Worm (Caenorhabditis elegans): Measurements from ENCODE around the gene K03B8.4.
"Not testable (repeated sequence)": the region's sequence is repeated elsewhere in the genome, so short reads cannot be mapped to it uniquely, and the experiment has no call there.

Gene K03B8.4

DNA sequence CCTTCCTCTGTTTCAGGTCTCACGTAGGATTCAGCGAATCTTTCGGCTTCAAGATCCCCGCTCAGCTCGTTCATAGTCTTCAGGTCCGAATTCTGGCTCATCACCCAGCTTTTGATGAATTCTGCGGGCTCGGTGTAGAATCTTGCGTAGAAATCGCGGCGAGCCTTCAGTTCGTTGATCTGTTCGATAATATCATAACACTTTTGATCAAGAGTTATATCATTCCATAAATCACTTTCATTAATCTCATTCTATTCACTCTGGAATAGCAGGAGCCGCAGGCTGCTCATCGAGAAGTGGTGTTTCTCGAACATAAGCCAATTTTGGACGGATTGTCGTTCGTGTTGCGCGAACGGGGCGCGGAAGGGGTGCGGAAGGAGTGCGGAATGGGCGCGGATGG is at the start of gene K03B8.4:
Gene K03B8.4, minus strand, starts transcription at position 101 of the 400 bp plus-strand sequence.
- TF ChIP-seq unc-62 (GFP tag; optimal IDR thresholded peaks at IDR 0.05): not testable (repeated sequence)

DNA sequence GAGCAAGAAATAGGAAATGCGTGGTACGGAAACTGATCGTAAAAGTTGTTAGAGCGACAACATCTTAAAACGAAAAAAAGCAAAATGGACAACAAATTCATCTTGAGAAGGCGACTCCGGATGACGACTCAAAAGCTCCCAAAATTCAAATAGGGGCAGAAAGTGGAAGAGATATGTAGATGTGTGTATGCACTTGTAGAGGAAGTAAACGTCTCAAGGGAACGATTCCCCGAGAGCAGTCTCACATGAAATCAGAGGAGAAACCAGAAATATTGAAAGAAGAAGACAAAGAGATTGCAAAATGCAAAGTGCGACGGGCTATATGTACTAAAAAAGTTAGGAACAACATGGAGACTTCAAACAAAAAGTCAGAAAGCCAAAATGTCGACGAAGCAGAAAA is 48.6 kb upstream of the K03B8.4 start, which contains the start of gene F57B7.2:
Gene F57B7.2, minus strand, starts transcription at position 101 of the 400 bp plus-strand sequence.
- TF ChIP-seq unc-62 (GFP tag; optimal IDR thresholded peaks at IDR 0.05): no peak

DNA sequence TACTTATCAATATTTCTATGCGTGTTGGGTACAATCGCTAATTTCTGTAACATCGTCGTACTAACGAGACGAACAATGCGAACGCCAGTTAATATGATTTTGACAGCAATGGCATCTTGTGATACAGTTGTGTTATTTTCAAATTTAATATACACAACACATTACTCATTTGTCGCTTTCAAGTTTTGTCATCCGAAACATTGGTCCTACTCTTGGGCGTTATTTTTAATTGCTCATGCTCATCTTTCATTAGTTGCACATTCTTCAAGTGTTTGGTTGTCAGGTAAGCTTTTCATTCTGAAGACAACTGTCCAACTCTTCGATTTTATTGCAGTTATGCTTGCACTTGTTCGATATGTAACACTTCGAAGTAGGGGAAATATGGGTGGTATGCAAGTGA is 44.3 kb upstream of the K03B8.4 start:
- TF ChIP-seq unc-62 (GFP tag; optimal IDR thresholded peaks at IDR 0.05): no peak

DNA sequence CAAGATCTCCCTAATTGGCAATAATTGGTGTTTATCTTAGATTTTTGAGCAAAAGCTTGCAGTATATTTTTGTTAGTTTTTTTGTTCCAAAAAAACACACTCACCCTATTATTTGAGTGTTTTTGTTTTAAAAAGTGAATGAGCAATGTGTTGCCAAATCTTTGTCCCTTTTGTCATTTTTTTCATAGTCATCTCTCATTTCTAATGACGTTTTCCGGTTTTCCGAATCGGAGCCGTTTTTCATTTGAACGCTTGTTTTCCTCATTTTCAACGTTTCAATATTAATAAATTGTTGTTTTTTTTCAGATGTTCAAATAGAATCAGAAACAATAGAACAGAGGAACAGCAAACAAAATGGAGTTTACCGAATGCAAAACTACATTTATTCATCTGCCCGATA is 43.5 kb upstream of the K03B8.4 start, which contains the start of gene dmsr-1:
Gene dmsr-1, plus strand, starts transcription at position 301 of the 400 bp plus-strand sequence.
- TF ChIP-seq unc-62 (GFP tag; optimal IDR thresholded peaks at IDR 0.05): no peak

DNA sequence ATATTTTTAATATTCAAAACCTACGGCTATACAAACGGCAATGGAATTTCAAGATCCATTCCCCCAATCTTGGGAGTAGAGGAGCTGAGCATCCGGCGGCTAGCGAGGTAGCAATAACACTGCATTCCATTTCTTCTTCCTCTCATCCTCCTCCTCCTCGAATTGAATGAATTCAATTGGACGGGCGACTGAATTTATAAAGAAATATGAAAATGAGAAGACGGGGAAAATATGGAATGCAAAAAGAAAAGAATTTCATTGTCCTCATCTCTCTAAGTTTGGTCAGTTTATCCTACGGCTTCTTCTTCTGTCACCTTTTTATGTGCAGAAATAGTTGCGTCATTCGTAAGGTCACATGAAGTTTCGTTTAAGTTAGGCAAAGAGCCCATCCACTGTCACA is 41.5 kb upstream of the K03B8.4 start:
- no peak for TF ChIP-seq unc-62 (GFP tag; optimal IDR thresholded peaks at IDR 0.05)

- no peak for TF ChIP-seq unc-62 (GFP tag; optimal IDR thresholded peaks at IDR 0.05)
Observed at ce11 chrV:11435242-11435641, 40.3 kb upstream of the K03B8.4 start.

DNA sequence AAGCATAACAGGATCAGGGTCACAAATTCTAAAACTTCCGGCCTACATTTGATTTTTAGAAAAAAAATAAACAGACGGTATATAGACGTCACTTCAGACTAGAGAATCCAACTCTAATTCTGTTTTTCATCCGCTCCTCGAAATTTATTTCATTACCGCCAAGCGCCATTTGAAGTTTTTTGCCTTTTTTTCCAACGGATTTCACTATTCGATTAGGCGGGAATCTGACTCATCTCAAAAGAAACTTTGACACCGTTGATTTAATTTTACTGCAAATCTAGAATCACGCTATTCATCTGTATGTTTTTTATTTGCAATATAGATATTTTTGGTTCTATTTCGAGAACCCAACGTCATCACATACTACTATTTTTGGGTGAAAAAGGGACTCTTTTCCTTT is 35.9 kb upstream of the K03B8.4 start:
- TF ChIP-seq unc-62 (GFP tag; optimal IDR thresholded peaks at IDR 0.05): no peak

ce11 chrV:11428728-11429127 is 33.8 kb upstream of the K03B8.4 start:
- TF ChIP-seq unc-62 (GFP tag; optimal IDR thresholded peaks at IDR 0.05): no peak

- TF ChIP-seq unc-62 (GFP tag; optimal IDR thresholded peaks at IDR 0.05): no peak
Observed at ce11 chrV:11424565-11424964, 29.6 kb upstream of the K03B8.4 start, which contains the start of gene T26H10.2. TSS of gene T26H10.2 (minus strand) at chrV:11424665.

- no peak for TF ChIP-seq unc-62 (GFP tag; optimal IDR thresholded peaks at IDR 0.05)
Observed at ce11 chrV:11421605-11422004, 26.7 kb upstream of the K03B8.4 start, which contains the start of gene des-2. TSS of gene des-2 (minus strand) at chrV:11421705.

DNA sequence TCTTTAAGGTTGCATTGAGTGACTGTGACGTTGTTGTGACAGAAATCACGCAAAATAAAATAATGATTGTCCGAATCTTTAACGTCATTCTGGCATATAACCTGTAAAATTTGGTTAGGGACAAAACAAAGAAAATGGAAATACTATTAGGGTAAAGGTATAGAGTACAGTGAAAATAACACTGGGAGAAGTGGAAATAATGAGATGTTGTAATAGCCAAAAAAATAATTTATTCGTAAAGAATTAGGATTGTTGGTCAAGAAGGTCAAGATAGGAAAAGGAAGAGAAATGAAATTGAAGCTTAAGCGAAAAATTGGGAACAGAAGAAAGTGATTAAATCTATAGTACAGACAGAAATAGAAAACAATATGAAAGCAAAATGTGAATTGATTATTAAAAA is 20.1 kb upstream of the K03B8.4 start, which contains the start of gene deg-3:
Gene deg-3, minus strand, starts transcription at position 101 of the 400 bp plus-strand sequence.
- TF ChIP-seq unc-62 (GFP tag; optimal IDR thresholded peaks at IDR 0.05): no peak

DNA sequence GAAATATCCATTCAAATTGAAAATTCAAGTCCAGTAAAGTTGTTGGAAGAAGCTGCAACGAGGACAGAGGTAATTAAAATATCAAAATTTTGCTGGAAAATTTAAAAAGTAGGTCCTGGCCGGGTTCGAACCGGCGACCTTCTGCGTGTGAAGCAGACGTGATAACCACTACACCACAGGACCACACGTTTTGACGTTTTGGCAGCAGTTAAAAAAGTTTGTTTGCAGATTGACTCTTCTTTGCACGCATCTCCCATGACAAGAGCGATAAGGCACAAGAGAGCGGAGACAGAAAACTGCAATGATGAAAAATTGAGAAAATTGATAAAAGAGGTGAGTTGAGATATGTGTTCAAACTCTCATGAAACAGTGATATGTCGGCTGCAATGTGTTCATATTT is 17.2 kb upstream of the K03B8.4 start:
- TF ChIP-seq unc-62 (GFP tag; optimal IDR thresholded peaks at IDR 0.05): no peak

ce11 chrV:11410902-11411561 is 16.1 kb upstream of the K03B8.4 start, which contains the start of the genes K03B8.8 and grl-3:
TSS of gene K03B8.8 (minus strand) at chrV:11411002.
TSS of gene grl-3 (plus strand) at chrV:11411511.
- TF ChIP-seq unc-62 (GFP tag; optimal IDR thresholded peaks at IDR 0.05): no peak

- TF ChIP-seq unc-62 (GFP tag; optimal IDR thresholded peaks at IDR 0.05): no peak
Observed at ce11 chrV:11407251-11407650, 12.3 kb upstream of the K03B8.4 start, which contains the start of gene K03B8.6. TSS of gene K03B8.6 (plus strand) at chrV:11407584.

ce11 chrV:11403702-11404101 is 8.8 kb upstream of the K03B8.4 start:
- no peak for TF ChIP-seq unc-62 (GFP tag; optimal IDR thresholded peaks at IDR 0.05)

DNA sequence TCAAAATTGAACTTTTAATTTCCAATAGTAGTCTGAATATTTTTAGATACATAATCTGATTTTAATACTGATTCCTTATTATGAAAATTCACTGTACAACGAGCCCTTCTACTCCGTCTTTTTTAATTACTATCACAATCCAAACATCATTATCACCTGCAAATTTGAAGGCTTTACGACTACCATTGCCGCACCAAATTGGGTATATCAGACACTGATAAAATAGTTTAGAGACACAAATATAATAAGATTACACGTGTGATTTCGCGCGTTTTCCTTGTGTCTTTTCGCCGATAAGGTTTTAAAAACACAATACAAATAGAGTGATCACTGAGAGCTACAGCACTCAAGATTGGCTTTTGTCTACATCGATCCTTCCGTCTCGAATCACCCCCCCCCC is 8.1 kb upstream of the K03B8.4 start:
- TF ChIP-seq unc-62 (GFP tag; optimal IDR thresholded peaks at IDR 0.05): no peak

DNA sequence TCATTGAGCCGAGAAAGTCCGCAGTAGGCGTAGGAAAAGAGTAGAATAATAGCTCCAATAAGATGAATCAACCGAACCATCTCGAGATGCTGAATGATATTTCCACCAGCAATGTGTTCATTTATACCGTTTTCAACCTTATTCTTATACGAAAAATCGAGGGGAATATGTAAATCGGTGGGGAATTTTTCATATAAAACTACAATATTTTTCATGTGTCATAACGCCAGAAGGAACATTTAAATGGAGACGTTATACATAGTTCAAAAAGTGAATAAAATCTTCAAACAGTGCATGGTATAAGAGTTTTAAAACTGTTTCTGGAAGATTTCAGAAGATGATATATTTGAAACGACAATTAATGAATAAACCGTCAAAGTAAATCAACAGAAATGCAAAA is 7.7 kb upstream of the K03B8.4 start, which contains the start of gene nas-19:
Gene nas-19, minus strand, starts transcription at position 101 of the 400 bp plus-strand sequence.
- TF ChIP-seq unc-62 (GFP tag; optimal IDR thresholded peaks at IDR 0.05): no peak
